Fruit fly (Drosophila melanogaster) whole organism, prepupa: ENCODE data around the gene CG11562.

Experiments used
- Blimp-1 ChIP-seq: fragments of 200-800 bp; sonication (Bioruptor generic); optimal IDR thresholded peaks from 3 replicates; lab custom pipeline; 2017; ENCODE audit warnings: missing biosample characterization, missing genetic modification characterization, mild to moderate bottlenecking, moderate library complexity, missing genetic modification reagents
- CG11762 ChIP-seq: fragments of 200-800 bp; sonication (Bioruptor generic); optimal IDR thresholded peaks from 3 replicates; lab custom pipeline; 2016; ENCODE audit warnings: missing biosample characterization, missing genetic modification characterization; ENCODE audit not compliant: insufficient read depth
- CG11902 ChIP-seq: fragments of 200-800 bp; sonication (Bioruptor generic); optimal IDR thresholded peaks from 3 replicates; lab custom pipeline; 2016; ENCODE audit warnings: missing biosample characterization, missing genetic modification characterization
- CG15336 ChIP-seq: fragments of 200-800 bp; sonication (Bioruptor generic); IDR thresholded peaks from 2 replicates; pipeline ENCODE4 v1.3.6; 2022; ENCODE audit warnings: missing biosample characterization, missing genetic modification characterization
- CG1621 ChIP-seq: fragments of 200-800 bp; sonication (Bioruptor generic); optimal IDR thresholded peaks from 3 replicates; lab custom pipeline; 2018; ENCODE audit warnings: missing biosample characterization, mild to moderate bottlenecking, missing genetic modification characterization
- CG16779 ChIP-seq: fragments of 200-800 bp; sonication (Bioruptor generic); optimal IDR thresholded peaks from 3 replicates; lab custom pipeline; 2017; ENCODE audit warnings: missing biosample characterization, mild to moderate bottlenecking, missing genetic modification characterization
- CG32006 ChIP-seq: fragments of 200-800 bp; sonication (Bioruptor generic); optimal IDR thresholded peaks from 3 replicates; lab custom pipeline; 2017; ENCODE audit warnings: missing biosample characterization, mild to moderate bottlenecking, missing genetic modification characterization
- CG34406 ChIP-seq: fragments of 200-800 bp; sonication (Bioruptor generic); optimal IDR thresholded peaks from 3 replicates; lab custom pipeline; 2016; ENCODE audit warnings: missing biosample characterization, missing genetic modification characterization
- CG3919 ChIP-seq: fragments of 200-800 bp; sonication (Bioruptor generic); optimal IDR thresholded peaks from 3 replicates; lab custom pipeline; 2016; ENCODE audit warnings: missing biosample characterization, missing genetic modification characterization
- CG4318 ChIP-seq: fragments of 200-800 bp; sonication (Bioruptor generic); optimal IDR thresholded peaks from 3 replicates; lab custom pipeline; 2017; ENCODE audit warnings: missing biosample characterization, mild to moderate bottlenecking, missing genetic modification characterization
- CG6276 ChIP-seq: fragments of 200-800 bp; sonication (Bioruptor generic); optimal IDR thresholded peaks from 2 replicates; lab custom pipeline; 2017; ENCODE audit warnings: missing biosample characterization, mild to moderate bottlenecking, missing genetic modification characterization
- CG6792 ChIP-seq: fragments of 200-800 bp; sonication (Bioruptor generic); optimal IDR thresholded peaks from 3 replicates; lab custom pipeline; 2016; ENCODE audit warnings: missing biosample characterization, missing genetic modification characterization
- CG6808 ChIP-seq: fragments of 200-800 bp; sonication (Bioruptor generic); optimal IDR thresholded peaks from 3 replicates; lab custom pipeline; 2017; ENCODE audit warnings: missing biosample characterization, missing genetic modification characterization, mild to moderate bottlenecking, moderate library complexity, missing genetic modification reagents
- CG7368 ChIP-seq: fragments of 200-800 bp; sonication (Bioruptor generic); optimal IDR thresholded peaks from 3 replicates; lab custom pipeline; 2016; ENCODE audit warnings: missing biosample characterization, missing genetic modification characterization
- CG8119 ChIP-seq: fragments of 200-800 bp; sonication (Bioruptor generic); IDR thresholded peaks from 3 replicates; pipeline ENCODE4 v1.3.6; 2022; ENCODE audit warnings: missing biosample characterization, missing genetic modification characterization
- CG8319 ChIP-seq: fragments of 200-800 bp; sonication (Bioruptor generic); optimal IDR thresholded peaks from 3 replicates; lab custom pipeline; 2016; ENCODE audit warnings: missing biosample characterization, missing genetic modification characterization
- CG8632 ChIP-seq: fragments of 200-800 bp; sonication (Bioruptor generic); optimal IDR thresholded peaks from 3 replicates; lab custom pipeline; 2016; ENCODE audit warnings: missing biosample characterization, missing genetic modification characterization
- CG9139 ChIP-seq: fragments of 200-800 bp; sonication (Bioruptor generic); optimal IDR thresholded peaks from 3 replicates; lab custom pipeline; 2017; ENCODE audit warnings: missing biosample characterization, mild to moderate bottlenecking, missing genetic modification characterization
- Eip75B ChIP-seq: fragments of 200-800 bp; sonication (Bioruptor generic); optimal IDR thresholded peaks from 3 replicates; lab custom pipeline; 2016; ENCODE audit warnings: missing biosample characterization, missing genetic modification characterization
- Eip78C ChIP-seq: fragments of 200-800 bp; sonication (Bioruptor generic); peaks from one replicate; lab custom pipeline; 2016; ENCODE audit warnings: missing biosample characterization, missing genetic modification characterization
- Eip93F ChIP-seq: fragments of 200-800 bp; sonication (Bioruptor generic); optimal IDR thresholded peaks from 2 replicates; lab custom pipeline; 2016; ENCODE audit warnings: missing biosample characterization, mild to moderate bottlenecking, missing genetic modification characterization
- Gug ChIP-seq: fragments of 200-800 bp; sonication (Bioruptor generic); IDR thresholded peaks from 2 replicates; pipeline ENCODE4 v1.3.6; 2022; ENCODE audit warnings: missing biosample characterization, missing genetic modification characterization
- Hr38 ChIP-seq: sonication (Bioruptor generic); optimal IDR thresholded peaks from 2 replicates; lab custom pipeline; 2016; ENCODE audit warnings: missing biosample characterization, missing genetic modification characterization
- Hr39 ChIP-seq: fragments of 200-800 bp; sonication (Bioruptor generic); optimal IDR thresholded peaks from 2 replicates; lab custom pipeline; 2016; ENCODE audit warnings: missing biosample characterization, missing genetic modification characterization
- Hr4 ChIP-seq: fragments of 200-800 bp; sonication (Bioruptor generic); optimal IDR thresholded peaks from 3 replicates; lab custom pipeline; 2016; ENCODE audit warnings: missing biosample characterization, missing genetic modification characterization
- Lpt ChIP-seq: fragments of 200-800 bp; sonication (Bioruptor generic); optimal IDR thresholded peaks from 3 replicates; lab custom pipeline; 2016; ENCODE audit warnings: missing biosample characterization, missing genetic modification characterization
- Met ChIP-seq: fragments of 200-800 bp; sonication (Bioruptor generic); optimal IDR thresholded peaks from 3 replicates; lab custom pipeline; 2016; ENCODE audit warnings: missing biosample characterization, missing genetic modification characterization
- OdsH ChIP-seq: fragments of 200-800 bp; sonication (Bioruptor generic); optimal IDR thresholded peaks from 3 replicates; lab custom pipeline; 2016; ENCODE audit warnings: missing biosample characterization, missing genetic modification characterization
- Smox ChIP-seq: fragments of 200-800 bp; sonication (Bioruptor generic); optimal IDR thresholded peaks from 3 replicates; lab custom pipeline; 2016; ENCODE audit warnings: missing biosample characterization, missing genetic modification characterization
- Sox14 ChIP-seq: fragments of 200-800 bp; sonication (Bioruptor generic); optimal IDR thresholded peaks from 3 replicates; lab custom pipeline; 2016; ENCODE audit warnings: missing biosample characterization, missing genetic modification characterization
- Sox15 ChIP-seq: fragments of 200-800 bp; sonication (Bioruptor generic); optimal IDR thresholded peaks from 3 replicates; lab custom pipeline; 2016; ENCODE audit warnings: missing biosample characterization, missing genetic modification characterization
- cyc ChIP-seq: fragments of 200-800 bp; sonication (Bioruptor generic); optimal IDR thresholded peaks from 3 replicates; lab custom pipeline; 2016; ENCODE audit warnings: missing biosample characterization, missing genetic modification characterization
- dac ChIP-seq: fragments of 200-800 bp; sonication (Bioruptor generic); optimal IDR thresholded peaks from 2 replicates; lab custom pipeline; 2017; ENCODE audit warnings: missing biosample characterization, mild to moderate bottlenecking, missing genetic modification characterization
- eg ChIP-seq: fragments of 200-800 bp; sonication (Bioruptor generic); IDR thresholded peaks from 3 replicates; pipeline ENCODE4 v1.3.6; 2022; ENCODE audit warnings: missing biosample characterization, missing genetic modification characterization
- esn ChIP-seq: fragments of 200-800 bp; sonication (Bioruptor generic); optimal IDR thresholded peaks from 2 replicates; lab custom pipeline; 2016; ENCODE audit warnings: missing biosample characterization, mild to moderate bottlenecking, missing genetic modification characterization, moderate library complexity
- fd59A ChIP-seq: fragments of 200-800 bp; sonication (Bioruptor generic); optimal IDR thresholded peaks from 2 replicates; lab custom pipeline; 2017; ENCODE audit warnings: missing biosample characterization, mild to moderate bottlenecking, missing genetic modification characterization, missing genetic modification reagents
- fd85E ChIP-seq: fragments of 200-800 bp; sonication (Bioruptor generic); optimal IDR thresholded peaks from 3 replicates; lab custom pipeline; 2016; ENCODE audit warnings: missing biosample characterization, missing genetic modification characterization
- fkh ChIP-seq: fragments of 200-800 bp; sonication (Bioruptor generic); optimal IDR thresholded peaks from 3 replicates; lab custom pipeline; 2017; ENCODE audit warnings: missing biosample characterization, mild to moderate bottlenecking, missing genetic modification characterization, moderate library complexity
- net ChIP-seq: fragments of 200-800 bp; sonication (Bioruptor generic); optimal IDR thresholded peaks from 3 replicates; lab custom pipeline; 2016; ENCODE audit warnings: missing biosample characterization, missing genetic modification characterization
- pdm3 ChIP-seq: fragments of 200-800 bp; sonication (Bioruptor generic); optimal IDR thresholded peaks from 3 replicates; lab custom pipeline; 2016; ENCODE audit warnings: missing biosample characterization, missing genetic modification characterization
- salr ChIP-seq, 2 experiments: fragments of 200-800 bp; sonication (Bioruptor generic); optimal IDR thresholded peaks; 3 replicates each; lab custom pipeline; 2016 to 2018; ENCODE audit warnings: missing biosample characterization in 2 of 2, missing genetic modification characterization in 2 of 2, mild to moderate bottlenecking in 1 of 2
- spab ChIP-seq: fragments of 200-800 bp; sonication (Bioruptor generic); optimal IDR thresholded peaks from 2 replicates; lab custom pipeline; 2017; ENCODE audit warnings: missing biosample characterization, mild to moderate bottlenecking, missing genetic modification characterization, missing genetic modification reagents
- ss ChIP-seq, 2 experiments: fragments of 200-800 bp; sonication (Bioruptor generic); optimal IDR thresholded peaks; 2 replicates in 1 of 2; 3 replicates in 1 of 2; lab custom pipeline; 2017 to 2018; ENCODE audit warnings: mild to moderate bottlenecking in 2 of 2, missing biosample characterization in 2 of 2, missing genetic modification characterization in 2 of 2, moderate library complexity in 1 of 2
- svp ChIP-seq: fragments of 200-800 bp; sonication (Bioruptor generic); peaks from one replicate; lab custom pipeline; 2016; ENCODE audit warnings: missing biosample characterization, missing genetic modification characterization
- topi ChIP-seq: fragments of 200-800 bp; sonication (Bioruptor generic); optimal IDR thresholded peaks from 3 replicates; lab custom pipeline; 2016; ENCODE audit warnings: missing biosample characterization, missing genetic modification characterization
- vri ChIP-seq: fragments of 200-800 bp; sonication (Bioruptor generic); optimal IDR thresholded peaks from 3 replicates; lab custom pipeline; 2016; ENCODE audit warnings: missing biosample characterization, mild to moderate bottlenecking, missing genetic modification characterization

CG11562 gene

dm6 chr2L:246656-247340 is 45.4 kb upstream of the CG11562 start (continued):
- TF ChIP-seq net (peak; percentile 76), dac (GFP tag; lab: Kevin White, UChicago) (no peak), CG32006 (GFP tag; lab: Kevin White, UChicago) (peak; percentile 37), topi (no peak), CG8632 (GFP tag; lab: Kevin White, UChicago) (peak; percentile 20), Met (GFP tag; lab: Kevin White, UChicago) (no peak), svp (GFP tag; lab: Kevin White, UChicago) (no peak), fd59A (GFP tag; lab: Kevin White, UChicago) (no peak), CG6276 (GFP tag; lab: Kevin White, UChicago) (peak; percentile 82), fd85E (GFP tag; lab: Kevin White, UChicago) (no peak), CG1621 (tag; lab: Kevin White, UChicago) (peak; percentile 75), cyc (GFP tag; lab: Kevin White, UChicago) (no peak), Blimp-1 (GFP tag; lab: Kevin White, UChicago) (no peak), CG34406 (GFP tag; lab: Kevin White, UChicago) (peak; percentile 43), CG11762 (peak; percentile 39), esn (peak; percentile 38), CG7368 (GFP tag; lab: Kevin White, UChicago) (peak; percentile 36), Eip78C (peak; percentile 88), spab (GFP tag; lab: Kevin White, UChicago) (peak; percentile 60), CG6792 (GFP tag; lab: Kevin White, UChicago) (peak; percentile 40), Eip93F (no peak), eg (GFP tag; lab: Robert Waterston, UW) (peak; percentile 92), CG3919 (GFP tag; lab: Kevin White, UChicago) (peak; percentile 56), Hr4 (GFP tag; lab: Kevin White, UChicago) (no peak), CG9139 (GFP tag; lab: Kevin White, UChicago) (peak; percentile 88), Sox14 (GFP tag; lab: Kevin White, UChicago) (peak; percentile 43), Hr38 (GFP tag; lab: Kevin White, UChicago) (peak; percentile 33), CG8119 (peak; percentile 89), fkh (peak; percentile 80), Gug (GFP tag; lab: Robert Waterston, UW) (no peak)

- TF ChIP-seq CG9139 (GFP tag; lab: Kevin White, UChicago) (no peak), ss (GFP tag; optimal IDR thresholded peaks at IDR 0.05; lab: Kevin White, UChicago) (peak in 1 of 2 experiments; percentile 43)
These were observed 44.8 kb upstream of the CG11562 start for dm6 chr2L:247432-247831.

dm6 chr2L:247845-248473 is 44.3 kb upstream of the CG11562 start:
- peak; percentile 28 for TF ChIP-seq vri (GFP tag; lab: Kevin White, UChicago)
- TF ChIP-seq Eip75B (GFP tag; lab: Kevin White, UChicago) = no peak
- peak; percentile 72 for TF ChIP-seq eg (GFP tag; lab: Robert Waterston, UW)
- peak; percentile 68 for TF ChIP-seq CG8119
- peak; percentile 34 for TF ChIP-seq fd59A (GFP tag; lab: Kevin White, UChicago)
- peak; percentile 5 for TF ChIP-seq Lpt (GFP tag; lab: Kevin White, UChicago)
- peak; percentile 58 for TF ChIP-seq Hr39
- peak; percentile 78 for TF ChIP-seq CG4318 (GFP tag; lab: Kevin White, UChicago)
- TF ChIP-seq CG15336 = peak; percentile 70
- peak; percentile 51 for TF ChIP-seq pdm3 (GFP tag; lab: Kevin White, UChicago)
- TF ChIP-seq Smox = peak; percentile 74
- TF ChIP-seq salr (GFP tag; optimal IDR thresholded peaks at IDR 0.05; lab: Kevin White, UChicago) = peak in 1 of 2 experiments; percentile 79
- peak; percentile 85 for TF ChIP-seq CG32006 (GFP tag; lab: Kevin White, UChicago)
- TF ChIP-seq CG3919 (GFP tag; lab: Kevin White, UChicago) = peak; percentile 67
- TF ChIP-seq Eip78C = peak; percentile 88
- TF ChIP-seq spab (GFP tag; lab: Kevin White, UChicago) = peak; percentile 61
- peak in 1 of 2 experiments; percentile 41 for TF ChIP-seq ss (GFP tag; optimal IDR thresholded peaks at IDR 0.05; lab: Kevin White, UChicago)
- TF ChIP-seq esn = peak; percentile 82
- peak; percentile 55 for TF ChIP-seq CG8319
- peak; percentile 25 for TF ChIP-seq CG16779 (tag; lab: Kevin White, UChicago)
- TF ChIP-seq OdsH = peak; percentile 74
- TF ChIP-seq Hr38 (GFP tag; lab: Kevin White, UChicago) = no peak
- TF ChIP-seq Sox15 (GFP tag; lab: Kevin White, UChicago) = peak; percentile 46
- peak; percentile 42 for TF ChIP-seq CG6808 (GFP tag; lab: Kevin White, UChicago)
- TF ChIP-seq CG11902 = peak; percentile 52
